Worm (Caenorhabditis elegans) whole organism, L4 larva: ENCODE measurements around the gene Y43C5A.4.

ENCODE experiments used
- F37D6.2 ChIP-seq: sonication (generic microtip); optimal IDR thresholded peaks from 2 replicates; lab custom pipeline; 2016; ENCODE audit warnings: mild to moderate bottlenecking, missing genetic modification characterization, missing compliant biosample characterization
- gei-8 ChIP-seq: fragments of 200-800 bp; sonication (Bioruptor generic); optimal IDR thresholded peaks from 2 replicates; lab custom pipeline; 2018; ENCODE audit warnings: mild to moderate bottlenecking, missing genetic modification characterization, missing compliant biosample characterization
- lin-39 ChIP-seq: fragments of 150-350 bp; optimal IDR thresholded peaks from 2 replicates; lab custom pipeline; 2014; ENCODE audit warnings: missing biosample characterization, missing genetic modification reagents, missing genetic modification characterization
- lsy-2 ChIP-seq, 2 experiments: fragments of 150-350 bp in 1 of 2; sonication (generic microtip) in 1 of 2; optimal IDR thresholded peaks; 2 replicates each; lab custom pipeline; 2014 to 2017; ENCODE audit warnings: missing biosample characterization in 2 of 2, missing genetic modification characterization in 2 of 2
- mep-1 ChIP-seq: fragments of 150-350 bp; sonication (generic microtip); optimal IDR thresholded peaks from 3 replicates; lab custom pipeline; 2014; ENCODE audit warnings: missing biosample characterization, missing genetic modification characterization

DNA sequence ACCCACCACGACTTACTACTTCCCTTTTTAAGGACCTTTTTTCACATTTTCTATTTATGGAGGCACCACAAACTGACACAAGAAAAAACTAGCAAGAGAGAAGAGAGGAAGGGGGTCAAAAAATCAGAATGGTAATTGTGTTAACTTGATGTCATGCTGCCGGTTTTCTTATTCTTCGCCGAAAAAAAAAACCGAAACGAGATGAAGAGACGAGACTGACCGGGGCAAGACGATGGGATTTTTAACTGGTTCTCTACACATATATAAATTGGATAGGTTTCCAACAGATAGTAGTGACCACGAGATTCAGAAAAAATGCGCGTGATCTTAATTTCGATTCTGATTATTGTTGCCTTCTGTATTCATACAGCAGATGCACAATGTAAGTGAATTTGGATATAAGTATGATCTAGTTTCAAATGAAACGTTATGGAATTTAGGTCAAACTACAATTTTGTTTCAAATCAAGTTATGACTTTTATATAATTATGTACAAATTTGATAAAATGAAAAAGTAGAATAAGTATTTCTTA, 4.0 kb upstream of the Y43C5A.4 start, which contains the start of gene Y43C5A.3:
- no peak for TF ChIP-seq gei-8
- no peak for TF ChIP-seq lin-39 (tag; lab: Kevin White, UChicago)
- TF ChIP-seq lsy-2 (tag; optimal IDR thresholded peaks at IDR 0.05; lab: Kevin White, UChicago) = no peak
- TF ChIP-seq F37D6.2 (tag; lab: Kevin White, UChicago) = no peak
- no peak for TF ChIP-seq mep-1 (tag; lab: Kevin White, UChicago)
